Worm (Caenorhabditis elegans) whole organism, L3 larva: Measurements from ENCODE around the gene Y68A4A.13.

Source experiments
- R02D3.7 ChIP-seq: fragments of 150-350 bp; optimal IDR thresholded peaks from 2 replicates; lab custom pipeline; 2014; ENCODE audit warnings: missing biosample characterization, missing genetic modification characterization
- ZK546.5 ChIP-seq: sonication (generic microtip); optimal IDR thresholded peaks from 2 replicates; lab custom pipeline; 2017; ENCODE audit warnings: missing biosample characterization, missing genetic modification characterization
- aly-2 ChIP-seq: fragments of 150-350 bp; optimal IDR thresholded peaks from 2 replicates; lab custom pipeline; 2014; ENCODE audit warnings: missing biosample characterization, missing genetic modification characterization
- ceh-28 ChIP-seq: fragments of 150-350 bp; optimal IDR thresholded peaks from 2 replicates; lab custom pipeline; 2014; ENCODE audit warnings: missing biosample characterization, missing genetic modification reagents, missing genetic modification characterization
- ceh-82 ChIP-seq: fragments of 150-350 bp; optimal IDR thresholded peaks from 2 replicates; lab custom pipeline; 2014; ENCODE audit warnings: missing biosample characterization, missing genetic modification characterization
- mdl-1 ChIP-seq: fragments of 150-350 bp; optimal IDR thresholded peaks from 2 replicates; lab custom pipeline; 2014; ENCODE audit warnings: missing biosample characterization, missing genetic modification characterization
- nhr-237 ChIP-seq: fragments of 150-350 bp; optimal IDR thresholded peaks from 2 replicates; lab custom pipeline; 2014; ENCODE audit warnings: missing biosample characterization, missing genetic modification characterization
- nhr-77 ChIP-seq: fragments of 150-350 bp; optimal IDR thresholded peaks from 2 replicates; lab custom pipeline; 2014; ENCODE audit warnings: missing biosample characterization, missing genetic modification characterization
- pqm-1 ChIP-seq: fragments of 150-350 bp; optimal IDR thresholded peaks from 2 replicates; lab custom pipeline; 2017; ENCODE audit warnings: missing biosample characterization, missing genetic modification characterization, inconsistent platforms

- no peak for TF ChIP-seq ceh-82 (tag; lab: Kevin White, UChicago)
- no peak for TF ChIP-seq ZK546.5 (tag; lab: Kevin White, UChicago)
- no peak for TF ChIP-seq nhr-237 (tag; lab: Kevin White, UChicago)
- no peak for TF ChIP-seq mdl-1 (tag; lab: Kevin White, UChicago)
- no peak for TF ChIP-seq nhr-77 (tag; lab: Kevin White, UChicago)
- TF ChIP-seq aly-2 (tag; lab: Kevin White, UChicago): no peak
- TF ChIP-seq R02D3.7 (tag; lab: Kevin White, UChicago): no peak
- no peak for TF ChIP-seq ceh-28
- no peak for TF ChIP-seq pqm-1 (tag; lab: Kevin White, UChicago)
Measured at ce11 chrV:17173738-17174137, 34.2 kb downstream of the Y68A4A.13 start, which contains the start of gene srbc-25.
